Worm (Caenorhabditis elegans) whole organism, mixed stage, embryonic: Measurements from ENCODE around the gene K04C2.3.

Experiments used
- elt-1 ChIP-seq: sonication (generic microtip); optimal IDR thresholded peaks from 2 replicates; lab custom pipeline; 2017; ENCODE audit warnings: missing genetic modification characterization, mild to moderate bottlenecking, missing compliant biosample characterization, antibody characterized with exemption, moderate library complexity, borderline replicate concordance; ENCODE audit not compliant: insufficient read depth
- flh-1 ChIP-seq: fragments of 200-800 bp; sonication (Bioruptor generic); optimal IDR thresholded peaks from 2 replicates; lab custom pipeline; 2018; ENCODE audit warnings: mild to moderate bottlenecking, missing genetic modification characterization, moderate library complexity, missing compliant biosample characterization
- mab-5 ChIP-seq: fragments of 150-350 bp; optimal IDR thresholded peaks from 2 replicates; lab custom pipeline; 2014; ENCODE audit warnings: missing biosample characterization, missing genetic modification characterization
- nhr-12 ChIP-seq: fragments of 150-350 bp; optimal IDR thresholded peaks from 2 replicates; lab custom pipeline; 2014; ENCODE audit warnings: missing biosample characterization, missing genetic modification characterization
- nhr-2 ChIP-seq: fragments of 150-350 bp; optimal IDR thresholded peaks from 2 replicates; lab custom pipeline; 2014; ENCODE audit warnings: missing biosample characterization, missing genetic modification characterization
- nhr-237 ChIP-seq: fragments of 150-350 bp; optimal IDR thresholded peaks from 2 replicates; lab custom pipeline; 2014; ENCODE audit warnings: missing biosample characterization, missing genetic modification characterization
- nhr-28 ChIP-seq: fragments of 150-350 bp; optimal IDR thresholded peaks from 2 replicates; lab custom pipeline; 2014; ENCODE audit warnings: missing biosample characterization, missing genetic modification characterization
- sem-2 ChIP-seq: fragments of 200-800 bp; sonication (Bioruptor generic); optimal IDR thresholded peaks from 2 replicates; lab custom pipeline; 2018; ENCODE audit warnings: mild to moderate bottlenecking, missing genetic modification characterization, missing compliant biosample characterization
- snpc-4 ChIP-seq: fragments of 150-350 bp; optimal IDR thresholded peaks from 2 replicates; lab custom pipeline; 2014; ENCODE audit warnings: missing biosample characterization, missing genetic modification characterization
- zip-8 ChIP-seq: fragments of 150-350 bp; optimal IDR thresholded peaks from 2 replicates; lab custom pipeline; 2014; ENCODE audit warnings: missing biosample characterization, missing genetic modification characterization
- ztf-11 ChIP-seq: fragments of 150-350 bp; optimal IDR thresholded peaks from 2 replicates; lab custom pipeline; 2014; ENCODE audit warnings: missing biosample characterization, missing genetic modification characterization

DNA sequence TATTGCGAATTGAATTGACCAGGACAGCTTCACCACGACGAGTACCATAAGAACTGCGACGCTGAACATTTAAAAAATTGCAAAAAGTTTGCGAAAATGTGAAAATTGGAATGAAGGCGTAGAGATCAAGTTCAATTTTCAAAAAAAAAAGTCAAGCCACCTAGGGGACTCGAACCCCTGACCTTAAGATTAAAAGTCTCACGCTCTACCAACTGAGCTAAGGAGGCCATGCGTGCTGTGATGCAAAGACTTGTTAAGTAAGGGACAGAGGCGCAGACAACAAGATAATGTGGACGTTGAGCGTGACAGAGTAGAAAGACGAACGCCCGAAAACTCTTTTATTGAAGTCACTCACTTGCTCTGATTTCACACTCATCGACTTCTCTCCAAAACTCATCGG is 14.7 kb downstream of the K04C2.3 start:
- no peak for TF ChIP-seq zip-8 (tag; lab: Kevin White, UChicago)
- TF ChIP-seq snpc-4: no peak
- TF ChIP-seq nhr-12 (tag; lab: Kevin White, UChicago): no peak
- no peak for TF ChIP-seq elt-1
- TF ChIP-seq flh-1 (GFP tag; lab: Kevin White, UChicago): peak; percentile 46
- peak; percentile 32 for TF ChIP-seq ztf-11
- peak; percentile 38 for TF ChIP-seq nhr-28 (tag; lab: Kevin White, UChicago)
- no peak for TF ChIP-seq nhr-2
- TF ChIP-seq sem-2 (GFP tag; lab: Kevin White, UChicago): peak; percentile 68
- no peak for TF ChIP-seq mab-5 (tag; lab: Kevin White, UChicago)
- TF ChIP-seq nhr-237 (tag; lab: Kevin White, UChicago): no peak
